Worm (Caenorhabditis elegans) whole organism, late embryonic: Measurements from ENCODE around the gene C54H2.4.

ENCODE experiments used
- C08G9.2 ChIP-seq: sonication (generic microtip); optimal IDR thresholded peaks from 2 replicates; lab custom pipeline; 2016; ENCODE audit warnings: mild to moderate bottlenecking, missing genetic modification characterization, moderate library complexity, missing compliant biosample characterization
- F13H6.1 ChIP-seq: sonication (generic microtip); optimal IDR thresholded peaks from 2 replicates; lab custom pipeline; 2016; ENCODE audit warnings: missing genetic modification characterization, missing compliant biosample characterization
- ahr-1 ChIP-seq: sonication (generic microtip); optimal IDR thresholded peaks from 2 replicates; lab custom pipeline; 2016; ENCODE audit warnings: missing genetic modification characterization, missing compliant biosample characterization
- ama-1 ChIP-seq: fragments of 150-350 bp; optimal IDR thresholded peaks from 2 replicates; lab custom pipeline; 2014
- ceh-14 ChIP-seq: sonication (generic microtip); optimal IDR thresholded peaks from 2 replicates; lab custom pipeline; 2016; ENCODE audit warnings: missing genotype, missing genetic modification characterization, missing compliant biosample characterization
- ceh-18 ChIP-seq: sonication (generic microtip); optimal IDR thresholded peaks from 2 replicates; lab custom pipeline; 2016; ENCODE audit warnings: missing genetic modification characterization, missing compliant biosample characterization
- ceh-2 ChIP-seq: sonication (generic microtip); optimal IDR thresholded peaks from 2 replicates; lab custom pipeline; 2016; ENCODE audit warnings: missing genotype, missing genetic modification characterization, missing compliant biosample characterization
- ceh-22 ChIP-seq: sonication (generic microtip); optimal IDR thresholded peaks from 2 replicates; lab custom pipeline; 2017; ENCODE audit warnings: missing biosample characterization, missing genetic modification characterization
- ceh-31 ChIP-seq: sonication (generic microtip); optimal IDR thresholded peaks from 2 replicates; lab custom pipeline; 2016; ENCODE audit warnings: missing genetic modification characterization, missing compliant biosample characterization
- ceh-34 ChIP-seq: sonication (generic microtip); optimal IDR thresholded peaks from 2 replicates; lab custom pipeline; 2016; ENCODE audit warnings: mild to moderate bottlenecking, missing genetic modification characterization, missing compliant biosample characterization
- ceh-45 ChIP-seq: fragments of 200-800 bp; sonication (Bioruptor generic); IDR thresholded peaks from 2 replicates; pipeline ENCODE4 v1.3.6; 2022; ENCODE audit warnings: missing genetic modification reagents, missing genetic modification characterization, missing compliant biosample characterization
- ceh-48 ChIP-seq: sonication (generic microtip); optimal IDR thresholded peaks from 2 replicates; lab custom pipeline; 2016; ENCODE audit warnings: missing genetic modification characterization, inconsistent platforms, missing compliant biosample characterization
- che-1 ChIP-seq: sonication (generic microtip); optimal IDR thresholded peaks from 2 replicates; lab custom pipeline; 2016; ENCODE audit warnings: mild to moderate bottlenecking, missing genetic modification characterization, missing compliant biosample characterization
- dmd-4 ChIP-seq: sonication (generic microtip); optimal IDR thresholded peaks from 2 replicates; lab custom pipeline; 2016; ENCODE audit warnings: borderline replicate concordance, missing genetic modification characterization, missing compliant biosample characterization
- dve-1 ChIP-seq: sonication (generic microtip); optimal IDR thresholded peaks from 2 replicates; lab custom pipeline; 2017; ENCODE audit warnings: antibody characterized with exemption, mild to moderate bottlenecking, missing genetic modification characterization, missing compliant biosample characterization
- elt-2 ChIP-seq: sonication (generic microtip); optimal IDR thresholded peaks from 2 replicates; lab custom pipeline; 2016; ENCODE audit warnings: missing genetic modification reagents, missing genetic modification characterization, missing compliant biosample characterization
- ets-4 ChIP-seq: sonication (generic microtip); optimal IDR thresholded peaks from 2 replicates; lab custom pipeline; 2016; ENCODE audit warnings: missing genetic modification characterization, missing compliant biosample characterization
- fkh-10 ChIP-seq: fragments of 150-350 bp; optimal IDR thresholded peaks from 2 replicates; lab custom pipeline; 2014; ENCODE audit warnings: missing biosample characterization, missing genetic modification reagents, missing genetic modification characterization
- fkh-6 ChIP-seq: sonication (generic microtip); optimal IDR thresholded peaks from 2 replicates; lab custom pipeline; 2016; ENCODE audit warnings: missing genetic modification characterization, missing compliant biosample characterization
- gmeb-2 ChIP-seq: sonication (generic microtip); optimal IDR thresholded peaks from 2 replicates; lab custom pipeline; 2016; ENCODE audit warnings: missing genetic modification characterization, inconsistent platforms, missing compliant biosample characterization
- hlh-13 ChIP-seq: fragments of 200-800 bp; sonication (Bioruptor generic); optimal IDR thresholded peaks from 2 replicates; lab custom pipeline; 2018; ENCODE audit warnings: mild to moderate bottlenecking, missing genetic modification characterization, missing compliant biosample characterization
- hlh-30 ChIP-seq: sonication (generic microtip); optimal IDR thresholded peaks from 2 replicates; lab custom pipeline; 2017; ENCODE audit warnings: antibody characterized with exemption, missing genetic modification characterization, missing compliant biosample characterization; ENCODE audit not compliant: insufficient read depth
- hlh-6 ChIP-seq: sonication (generic microtip); optimal IDR thresholded peaks from 2 replicates; lab custom pipeline; 2016; ENCODE audit warnings: missing genotype, missing genetic modification characterization, missing compliant biosample characterization
- lim-6 ChIP-seq: sonication (generic microtip); optimal IDR thresholded peaks from 2 replicates; lab custom pipeline; 2016; ENCODE audit warnings: missing genetic modification characterization, missing compliant biosample characterization
- lin-11 ChIP-seq: fragments of 200-800 bp; sonication (Bioruptor generic); optimal IDR thresholded peaks from 2 replicates; lab custom pipeline; 2018; ENCODE audit warnings: mild to moderate bottlenecking, missing genetic modification characterization, missing compliant biosample characterization
- mec-3 ChIP-seq: sonication (generic microtip); optimal IDR thresholded peaks from 2 replicates; lab custom pipeline; 2016; ENCODE audit warnings: borderline replicate concordance, missing genetic modification characterization, missing compliant biosample characterization
- nfya-1 ChIP-seq: sonication (generic microtip); optimal IDR thresholded peaks from 2 replicates; lab custom pipeline; 2017; ENCODE audit warnings: missing genetic modification characterization, mild to moderate bottlenecking, missing compliant biosample characterization, antibody characterized with exemption, moderate library complexity
- nhr-11 ChIP-seq: fragments of 150-350 bp; optimal IDR thresholded peaks from 2 replicates; lab custom pipeline; 2014; ENCODE audit warnings: missing biosample characterization, missing genetic modification characterization
- nhr-232 ChIP-seq: sonication (generic microtip); optimal IDR thresholded peaks from 2 replicates; lab custom pipeline; 2016; ENCODE audit warnings: missing genetic modification characterization, missing compliant biosample characterization
- npax-4 ChIP-seq: sonication (generic microtip); optimal IDR thresholded peaks from 2 replicates; lab custom pipeline; 2016; ENCODE audit warnings: missing genetic modification characterization, missing compliant biosample characterization
- pag-3 ChIP-seq: sonication (generic microtip); optimal IDR thresholded peaks from 2 replicates; lab custom pipeline; 2016; ENCODE audit warnings: missing compliant biosample characterization, missing genetic modification characterization, borderline replicate concordance
- pros-1 ChIP-seq: fragments of 150-350 bp; optimal IDR thresholded peaks from 2 replicates; lab custom pipeline; 2014; ENCODE audit warnings: missing biosample characterization, missing genetic modification reagents, missing genetic modification characterization
- ref-2 ChIP-seq: sonication (generic microtip); optimal IDR thresholded peaks from 2 replicates; lab custom pipeline; 2016; ENCODE audit warnings: missing genetic modification characterization, missing compliant biosample characterization
- sdc-2 ChIP-seq: sonication (generic microtip); optimal IDR thresholded peaks from 2 replicates; lab custom pipeline; 2016; ENCODE audit warnings: missing genotype, missing genetic modification characterization, missing compliant biosample characterization
- sox-2 ChIP-seq: fragments of 200-800 bp; sonication (Bioruptor generic); IDR thresholded peaks from 2 replicates; pipeline ENCODE4 v1.3.6; 2022; ENCODE audit warnings: missing genetic modification reagents, missing genetic modification characterization, missing compliant biosample characterization
- sox-4 ChIP-seq: sonication (generic microtip); optimal IDR thresholded peaks from 2 replicates; lab custom pipeline; 2017; ENCODE audit warnings: mild to moderate bottlenecking, missing genetic modification characterization, inconsistent platforms, missing compliant biosample characterization
- syd-9 ChIP-seq: sonication (generic microtip); optimal IDR thresholded peaks from 2 replicates; lab custom pipeline; 2016; ENCODE audit warnings: mild to moderate bottlenecking, missing genetic modification characterization, moderate library complexity, missing compliant biosample characterization
- tbx-2 ChIP-seq: sonication (generic microtip); optimal IDR thresholded peaks from 2 replicates; lab custom pipeline; 2016; ENCODE audit warnings: missing genetic modification characterization, missing compliant biosample characterization
- tbx-7 ChIP-seq: sonication (generic microtip); optimal IDR thresholded peaks from 2 replicates; lab custom pipeline; 2016; ENCODE audit warnings: missing genotype, missing genetic modification characterization, missing compliant biosample characterization
- unc-42 ChIP-seq: sonication (generic microtip); optimal IDR thresholded peaks from 2 replicates; lab custom pipeline; 2016; ENCODE audit warnings: missing genotype, missing genetic modification characterization, missing compliant biosample characterization
- unc-55 ChIP-seq: sonication (generic microtip); optimal IDR thresholded peaks from 2 replicates; lab custom pipeline; 2017; ENCODE audit warnings: missing biosample characterization, missing genetic modification reagents, missing genetic modification characterization
- zip-5 ChIP-seq: sonication (generic microtip); optimal IDR thresholded peaks from 2 replicates; lab custom pipeline; 2016; ENCODE audit warnings: missing genetic modification characterization, missing compliant biosample characterization

C54H2.4 gene

ce11 chrX:5773471-5773870, 2.9 kb upstream of the C54H2.4 start, which contains the start of gene sym-3:
sym-3 (plus strand) TSS chrX:5773771.
- TF ChIP-seq lim-6 (no peak), sox-2 (GFP tag; lab: Robert Waterston, UW) (no peak), elt-2 (tag; lab: Kevin White, UChicago) (no peak), ref-2 (tag; lab: Kevin White, UChicago) (no peak), ama-1 (lab: Kevin White, UChicago) (no peak), gmeb-2 (no peak), che-1 (tag; lab: Kevin White, UChicago) (no peak), hlh-13 (no peak), syd-9 (tag; lab: Kevin White, UChicago) (no peak), lin-11 (tag; lab: Kevin White, UChicago) (no peak), nhr-11 (no peak), sdc-2 (tag; lab: Kevin White, UChicago) (no peak), dve-1 (tag; lab: Kevin White, UChicago) (no peak), dmd-4 (tag; lab: Kevin White, UChicago) (no peak), ceh-34 (tag; lab: Kevin White, UChicago) (no peak), zip-5 (tag; lab: Kevin White, UChicago) (no peak), sox-4 (tag; lab: Kevin White, UChicago) (no peak), nfya-1 (no peak), F13H6.1 (tag; lab: Kevin White, UChicago) (no peak), unc-55 (GFP tag; lab: Kevin White, UChicago) (no peak)

DNA sequence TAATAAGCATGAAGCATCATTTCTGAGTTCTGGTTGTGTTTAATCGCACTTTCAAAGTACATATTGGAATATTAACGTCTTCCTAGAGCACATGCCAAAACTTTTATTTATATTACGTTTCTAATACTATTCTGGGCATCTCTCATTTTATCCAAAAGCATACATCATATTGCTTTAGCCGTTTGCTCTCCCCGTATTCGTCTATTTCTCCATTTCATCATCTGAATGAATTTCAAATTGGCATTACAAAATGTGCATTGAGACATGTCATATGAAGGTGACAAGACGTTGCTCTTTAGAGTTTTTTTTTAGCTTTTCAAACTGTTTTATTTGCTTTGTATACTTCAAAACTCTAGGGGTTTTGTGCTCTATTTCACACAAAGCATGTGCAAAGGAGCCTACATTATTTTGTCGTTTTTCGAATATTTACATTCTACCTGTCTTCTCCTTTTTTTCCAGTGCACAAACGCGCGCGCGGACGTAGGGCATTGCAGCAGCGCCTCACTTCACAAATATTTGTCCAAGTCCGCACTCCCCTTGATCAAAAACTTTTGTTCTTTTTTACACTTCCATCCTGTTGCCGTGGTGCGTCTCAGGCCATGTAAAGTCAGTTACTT, 2.1 kb upstream of the C54H2.4 start:
- no peak for TF ChIP-seq ceh-22 (tag; lab: Kevin White, UChicago)
- no peak for TF ChIP-seq pros-1 (tag; lab: Kevin White, UChicago)
- TF ChIP-seq ahr-1 (tag; lab: Kevin White, UChicago), result no peak
- TF ChIP-seq ceh-48 (tag; lab: Kevin White, UChicago), result no peak
- TF ChIP-seq ets-4 (tag; lab: Kevin White, UChicago), result no peak
- no peak for TF ChIP-seq sox-2 (GFP tag; lab: Robert Waterston, UW)
- TF ChIP-seq npax-4 (tag; lab: Kevin White, UChicago), result no peak
- no peak for TF ChIP-seq hlh-13
- TF ChIP-seq, all 69 proteins: peak for 0

DNA sequence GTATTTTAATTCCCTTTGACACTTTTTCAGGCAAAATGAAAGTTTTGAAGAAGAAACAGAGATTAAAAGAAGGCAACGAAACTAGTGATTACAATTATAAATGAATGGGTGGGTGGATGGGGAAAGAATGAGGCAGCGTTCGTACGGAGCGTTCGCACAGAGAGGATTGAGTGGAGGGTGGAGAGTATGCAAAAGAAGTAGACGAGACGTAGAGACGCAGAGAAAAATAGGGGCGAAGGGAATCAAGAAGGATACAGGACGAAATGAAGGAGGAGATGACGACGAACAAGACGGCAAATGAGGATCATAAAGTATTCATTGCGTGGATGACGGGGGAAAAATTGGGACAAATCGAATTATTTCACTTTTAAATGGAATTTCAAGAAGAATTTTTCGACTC, 5.8 kb downstream of the C54H2.4 start:
- peak; percentile 42 for TF ChIP-seq ceh-31 (tag; lab: Kevin White, UChicago)
- no peak for TF ChIP-seq nhr-232 (tag; lab: Kevin White, UChicago)
- TF ChIP-seq ceh-18 (tag; lab: Kevin White, UChicago), result peak; percentile 23
- peak; percentile 42 for TF ChIP-seq tbx-2 (tag; lab: Kevin White, UChicago)
- TF ChIP-seq mec-3 (tag; lab: Kevin White, UChicago), result no peak
- peak; percentile 44 for TF ChIP-seq nfya-1
- TF ChIP-seq unc-42 (tag; lab: Kevin White, UChicago), result peak; percentile 23
- TF ChIP-seq hlh-6 (tag; lab: Kevin White, UChicago), result peak; percentile 29
- TF ChIP-seq ref-2 (tag; lab: Kevin White, UChicago), result peak; percentile 68
- peak; percentile 10 for TF ChIP-seq sox-4 (tag; lab: Kevin White, UChicago)
- TF ChIP-seq sdc-2 (tag; lab: Kevin White, UChicago), result peak; percentile 43

ce11 chrX:5763904-5764303, 6.6 kb downstream of the C54H2.4 start:
- TF ChIP-seq ref-2 (tag; lab: Kevin White, UChicago) (peak; percentile 7), ceh-31 (tag; lab: Kevin White, UChicago) (peak; percentile 28), nfya-1 (peak; percentile 66), unc-42 (tag; lab: Kevin White, UChicago) (peak; percentile 51), fkh-10 (GFP tag; lab: Kevin White, UChicago) (no peak), syd-9 (tag; lab: Kevin White, UChicago) (peak; percentile 48), sox-2 (GFP tag; lab: Robert Waterston, UW) (no peak), fkh-6 (tag; lab: Kevin White, UChicago) (peak; percentile 45), ceh-18 (tag; lab: Kevin White, UChicago) (peak; percentile 12), unc-55 (GFP tag; lab: Kevin White, UChicago) (peak; percentile 76), tbx-2 (tag; lab: Kevin White, UChicago) (peak; percentile 87), mec-3 (tag; lab: Kevin White, UChicago) (peak; percentile 56), tbx-7 (tag; lab: Kevin White, UChicago) (no peak), pag-3 (tag; lab: Kevin White, UChicago) (no peak), dve-1 (tag; lab: Kevin White, UChicago) (peak; percentile 20), ama-1 (lab: Kevin White, UChicago) (no peak), ceh-45 (GFP tag; lab: Robert Waterston, UW) (no peak), elt-2 (tag; lab: Kevin White, UChicago) (peak; percentile 27), ceh-2 (peak; percentile 24), ceh-34 (tag; lab: Kevin White, UChicago) (peak; percentile 53), C08G9.2 (tag; lab: Kevin White, UChicago) (peak; percentile 48), sdc-2 (tag; lab: Kevin White, UChicago) (peak; percentile 72), ceh-14 (tag; lab: Kevin White, UChicago) (peak; percentile 32), hlh-30 (peak; percentile 70)
